Fruit fly (Drosophila melanogaster): ENCODE results near the gene Ada3.

dm6 chrX:18085470-18085797 is at the start of gene Ada3:
- TF ChIP-seq CG11294 (GFP tag; IDR thresholded peaks at IDR 0.05) = peak; percentile 55; the same call in 1 of the 2 replicates
- TF ChIP-seq spab (GFP tag; optimal IDR thresholded peaks at IDR 0.05) = peak; percentile 26

Measured in whole organism, prepupa.